Worm (Caenorhabditis elegans): ENCODE data around the gene nol-56.

DNA sequence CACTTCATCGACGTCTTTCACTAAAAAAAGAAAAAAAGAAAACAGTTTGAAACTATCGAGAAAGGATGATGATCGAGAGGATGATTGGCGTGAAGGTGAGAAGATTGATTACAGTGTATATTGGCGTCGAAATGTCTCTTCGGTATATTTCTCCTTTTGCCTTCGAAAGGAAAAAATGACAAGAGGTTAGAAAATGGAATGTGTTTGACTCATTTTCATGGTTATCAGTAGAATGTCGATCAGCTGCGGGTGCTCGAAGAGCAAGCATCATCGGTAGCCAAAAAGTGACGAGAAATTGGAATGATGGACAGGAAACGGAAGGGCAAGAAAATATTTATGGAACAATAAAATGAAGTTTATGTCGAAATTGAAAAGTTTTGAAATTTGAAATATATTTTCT is 18.9 kb downstream of the nol-56 start:
- TF ChIP-seq alr-1 (tag; optimal IDR thresholded peaks at IDR 0.05; ENCODE audit: borderline replicate concordance) = no peak
- no peak for TF ChIP-seq irx-1 (tag; optimal IDR thresholded peaks at IDR 0.05)
- no peak for TF ChIP-seq jun-1 (tag; optimal IDR thresholded peaks at IDR 0.05)
- TF ChIP-seq ceh-63 (GFP tag; optimal IDR thresholded peaks at IDR 0.05) = no peak
- TF ChIP-seq dsc-1 (tag; optimal IDR thresholded peaks at IDR 0.05) = no peak
- no peak for TF ChIP-seq isw-1 (GFP tag; IDR thresholded peaks at IDR 0.05)
- no peak for TF ChIP-seq lin-13 (GFP tag; optimal IDR thresholded peaks at IDR 0.05)
- no peak for TF ChIP-seq aha-1 (tag; optimal IDR thresholded peaks at IDR 0.05)
